Worm (Caenorhabditis elegans): ENCODE measurements around the gene sms-2.

The sms-2 gene

ce11 chrX:949466-949865, 783 bp upstream of the sms-2 start:
- TF ChIP-seq irx-1 (tag; optimal IDR thresholded peaks at IDR 0.05) (peak; percentile 87), ztf-4 (tag; optimal IDR thresholded peaks at IDR 0.05) (peak; percentile 79), skn-1 (tag; optimal IDR thresholded peaks at IDR 0.05) (peak; percentile 93), pqm-1 (tag; optimal IDR thresholded peaks at IDR 0.05) (no peak), unc-130 (tag; optimal IDR thresholded peaks at IDR 0.05) (peak; percentile 77), hlh-4 (tag; optimal IDR thresholded peaks at IDR 0.05) (no peak), C04F5.9 (tag; optimal IDR thresholded peaks at IDR 0.05) (no peak), unc-30 (tag; optimal IDR thresholded peaks at IDR 0.05) (peak; percentile 69), nhr-11 (tag; optimal IDR thresholded peaks at IDR 0.05) (peak; percentile 71), alr-1 (tag; optimal IDR thresholded peaks at IDR 0.05; ENCODE audit: borderline replicate concordance) (no peak), snu-23 (GFP tag; optimal IDR thresholded peaks at IDR 0.05) (peak; percentile 97), lin-15B (tag; optimal IDR thresholded peaks at IDR 0.05) (peak; percentile 14), ceh-8 (GFP tag; optimal IDR thresholded peaks at IDR 0.05) (peak; percentile 86), dpl-1 (GFP tag; optimal IDR thresholded peaks at IDR 0.05) (peak; percentile 61 to 72 (median 62)), tbx-2 (tag; optimal IDR thresholded peaks at IDR 0.05) (peak; percentile 96), ceh-63 (GFP tag; optimal IDR thresholded peaks at IDR 0.05) (peak; percentile 26), unc-98 (GFP tag; IDR thresholded peaks at IDR 0.05) (no peak), ces-1 (GFP tag; optimal IDR thresholded peaks at IDR 0.05) (peak; percentile 54), sox-4 (tag; optimal IDR thresholded peaks at IDR 0.05) (peak; percentile 74), nhr-71 (tag; optimal IDR thresholded peaks at IDR 0.05) (peak; percentile 95), fkh-8 (tag; optimal IDR thresholded peaks at IDR 0.05) (peak; percentile 95), nhr-47 (tag; optimal IDR thresholded peaks at IDR 0.05) (peak; percentile 95), sptf-1 (tag; optimal IDR thresholded peaks at IDR 0.05) (no peak), aly-2 (tag; optimal IDR thresholded peaks at IDR 0.05) (peak; percentile 1), egl-13 (tag; optimal IDR thresholded peaks at IDR 0.05) (peak; percentile 85), fkh-4 (tag; optimal IDR thresholded peaks at IDR 0.05; ENCODE audit: borderline replicate concordance) (peak; percentile 16), nhr-237 (tag; optimal IDR thresholded peaks at IDR 0.05) (peak; percentile 79), fos-1 (tag; optimal IDR thresholded peaks at IDR 0.05) (peak; percentile 85), rnt-1 (tag; optimal IDR thresholded peaks at IDR 0.05) (peak; percentile 89), unc-86 (tag; optimal IDR thresholded peaks at IDR 0.05) (peak; percentile 94), nhr-19 (GFP tag; conservative IDR thresholded peaks at IDR 0.05) (peak; percentile 86), isw-1 (GFP tag; IDR thresholded peaks at IDR 0.05) (peak; percentile 75), elt-3 (tag; optimal IDR thresholded peaks at IDR 0.05) (peak in 3 of 6 experiments; percentile 34 to 70 (median 61)), hlh-17 (GFP tag; optimal IDR thresholded peaks at IDR 0.05; ENCODE audit: borderline replicate concordance) (no peak), fkh-10 (GFP tag; optimal IDR thresholded peaks at IDR 0.05) (peak; percentile 92), F16B12.6 (tag; optimal IDR thresholded peaks at IDR 0.05) (peak; percentile 97), lsy-2 (tag; optimal IDR thresholded peaks at IDR 0.05) (peak; percentile 80 to 92), efl-1 (optimal IDR thresholded peaks at IDR 0.05) (peak; percentile 72 to 79), efl-1 (GFP tag; optimal IDR thresholded peaks at IDR 0.05 in 1 of 2) (peak; percentile 57 to 94), C16A3.4 (tag; optimal IDR thresholded peaks at IDR 0.05) (peak; percentile 96), lin-35 (GFP tag; optimal IDR thresholded peaks at IDR 0.05) (peak; percentile 78 to 84), mab-9 (GFP tag; IDR thresholded peaks at IDR 0.05) (peak; percentile 81), dsc-1 (tag; optimal IDR thresholded peaks at IDR 0.05) (peak; percentile 92), ceh-88 (GFP tag; IDR thresholded peaks at IDR 0.05) (peak; percentile 43; the same call in 1 of the 2 replicates), Y116A8C.19 (tag; optimal IDR thresholded peaks at IDR 0.05; ENCODE audit: borderline replicate concordance) (no peak), blmp-1 (tag; optimal IDR thresholded peaks at IDR 0.05) (peak; percentile 74), zag-1 (tag; optimal IDR thresholded peaks at IDR 0.05) (peak; percentile 99), mep-1 (tag; optimal IDR thresholded peaks at IDR 0.05) (peak; percentile 92), jun-1 (tag; optimal IDR thresholded peaks at IDR 0.05) (peak; percentile 83), nhr-85 (tag) (peak; percentile 96), nhr-77 (tag; optimal IDR thresholded peaks at IDR 0.05) (peak; percentile 86), nhr-28 (tag; optimal IDR thresholded peaks at IDR 0.05) (no peak), zip-4 (GFP tag; optimal IDR thresholded peaks at IDR 0.05) (peak; percentile 61), tlp-1 (tag; optimal IDR thresholded peaks at IDR 0.05) (no peak)
